Fruit fly (Drosophila melanogaster) whole organism, embryonic: ENCODE results near the gene Sox102F.
A peak's percentile ranks its signal among the peaks of the same experiment; 100 is the strongest.

Experiments used
- BEAF-32 ChIP-seq: fragments of 200-800 bp; sonication (Bioruptor generic); optimal IDR thresholded peaks from 3 replicates; lab custom pipeline; 2017; ENCODE audit warnings: missing biosample characterization, missing genetic modification characterization, mild to moderate bottlenecking, moderate library complexity, missing genetic modification reagents
- BtbVII ChIP-seq: fragments of 200-800 bp; sonication (Bioruptor generic); optimal IDR thresholded peaks from 3 replicates; lab custom pipeline; 2017; ENCODE audit warnings: missing biosample characterization, mild to moderate bottlenecking, missing genetic modification characterization
- C15 ChIP-seq: fragments of 200-800 bp; sonication (Bioruptor generic); IDR thresholded peaks from 3 replicates; pipeline ENCODE4 v1.3.6; 2022; ENCODE audit warnings: missing biosample characterization, missing genetic modification characterization
- CG1024 ChIP-seq: fragments of 200-800 bp; sonication (Bioruptor generic); IDR thresholded peaks from 2 replicates; pipeline ENCODE4 v1.3.6; 2022; ENCODE audit warnings: missing biosample characterization, missing genetic modification characterization
- CG11696 ChIP-seq: fragments of 200-800 bp; sonication (Bioruptor generic); IDR thresholded peaks from 2 replicates; pipeline ENCODE4 v1.3.6; 2022; ENCODE audit warnings: missing biosample characterization, missing genetic modification characterization
- CG12659 ChIP-seq: fragments of 200-800 bp; sonication (Bioruptor generic); optimal IDR thresholded peaks from 3 replicates; lab custom pipeline; 2017; ENCODE audit warnings: mild to moderate bottlenecking, missing biosample characterization, missing genetic modification reagents, missing genetic modification characterization
- CG17802 ChIP-seq: fragments of 200-800 bp; sonication (Bioruptor generic); optimal IDR thresholded peaks from 2 replicates; lab custom pipeline; 2018; ENCODE audit warnings: missing biosample characterization, mild to moderate bottlenecking, missing genetic modification characterization, moderate library complexity
- CG17829 ChIP-seq: fragments of 200-800 bp; optimal IDR thresholded peaks from 2 replicates; lab custom pipeline; 2019; ENCODE audit warnings: missing biosample characterization, mild to moderate bottlenecking, missing genetic modification characterization, moderate library complexity
- CG18476 ChIP-seq: fragments of 200-800 bp; sonication (Bioruptor generic); optimal IDR thresholded peaks from 2 replicates; lab custom pipeline; 2016; ENCODE audit warnings: missing biosample characterization, mild to moderate bottlenecking, missing genetic modification characterization
- CG18764 ChIP-seq: fragments of 200-800 bp; sonication (Bioruptor generic); optimal IDR thresholded peaks from 3 replicates; lab custom pipeline; 2016; ENCODE audit warnings: missing biosample characterization, missing genetic modification characterization
- CG2889 ChIP-seq: fragments of 200-800 bp; sonication (Bioruptor generic); IDR thresholded peaks from 3 replicates; pipeline ENCODE4 v1.3.6; 2022; ENCODE audit warnings: missing biosample characterization, missing genetic modification characterization
- CG3163 ChIP-seq: fragments of 200-800 bp; sonication (Bioruptor generic); optimal IDR thresholded peaks from 3 replicates; lab custom pipeline; 2016; ENCODE audit warnings: missing biosample characterization, missing genetic modification characterization
- CG4328 ChIP-seq: fragments of 200-800 bp; sonication (Bioruptor generic); optimal IDR thresholded peaks from 3 replicates; lab custom pipeline; 2017; ENCODE audit warnings: missing biosample characterization, missing genetic modification reagents, missing genetic modification characterization
- CG5953 ChIP-seq: fragments of 200-800 bp; sonication (Bioruptor generic); IDR thresholded peaks from 2 replicates; pipeline ENCODE4 v1.3.6; 2022; ENCODE audit warnings: missing biosample characterization, missing genetic modification characterization
- CG6791 ChIP-seq: fragments of 200-800 bp; sonication (Bioruptor generic); IDR thresholded peaks from 3 replicates; pipeline ENCODE4 v1.3.6; 2022; ENCODE audit warnings: missing biosample characterization, missing genetic modification characterization; ENCODE audit not compliant: partially characterized antibody
- CG9727 ChIP-seq: fragments of 200-800 bp; sonication (Bioruptor generic); optimal IDR thresholded peaks from 3 replicates; lab custom pipeline; 2017; ENCODE audit warnings: missing biosample characterization, mild to moderate bottlenecking, missing genetic modification characterization
- D19B ChIP-seq: fragments of 200-800 bp; sonication (Bioruptor generic); optimal IDR thresholded peaks from 2 replicates; lab custom pipeline; 2017; ENCODE audit warnings: missing biosample characterization, mild to moderate bottlenecking, missing genetic modification characterization
- Doc3 ChIP-seq: fragments of 200-800 bp; sonication (Bioruptor generic); IDR thresholded peaks from 3 replicates; pipeline ENCODE4 v1.3.6; 2022; ENCODE audit warnings: missing biosample characterization, missing genetic modification characterization; ENCODE audit not compliant: partially characterized antibody
- Dp ChIP-seq: fragments of 200-800 bp; sonication (Bioruptor generic); optimal IDR thresholded peaks from 2 replicates; lab custom pipeline; 2018; ENCODE audit warnings: missing biosample characterization, mild to moderate bottlenecking, missing genetic modification characterization, moderate library complexity
- MESR4 ChIP-seq: fragments of 200-800 bp; sonication (Bioruptor generic); optimal IDR thresholded peaks from 2 replicates; lab custom pipeline; 2018; ENCODE audit warnings: missing biosample characterization, mild to moderate bottlenecking, missing genetic modification characterization, moderate library complexity
- Max ChIP-seq: fragments of 200-800 bp; sonication (Bioruptor generic); optimal IDR thresholded peaks from 2 replicates; lab custom pipeline; 2016; ENCODE audit warnings: missing biosample characterization, mild to moderate bottlenecking, missing genetic modification characterization
- NC2β ChIP-seq: fragments of 200-800 bp; sonication (Bioruptor generic); optimal IDR thresholded peaks from 2 replicates; lab custom pipeline; 2016; ENCODE audit warnings: missing biosample characterization, missing genetic modification characterization
- Oaz ChIP-seq: fragments of 200-800 bp; sonication (Bioruptor generic); IDR thresholded peaks from 2 replicates; pipeline ENCODE4 v1.3.6; 2022; ENCODE audit warnings: missing biosample characterization, missing genetic modification characterization
- Stat92E ChIP-seq, 3 experiments: fragments of >200 bp in 2 of 3; fragments of 200-800 bp in 1 of 3; sonication (Bioruptor generic) in 1 of 3; optimal IDR thresholded peaks; 2 replicates each; lab custom pipeline; 2017 to 2019; ENCODE audit warnings: missing biosample characterization in 3 of 3, missing genetic modification characterization in 3 of 3, mild to moderate bottlenecking in 1 of 3, moderate library complexity in 1 of 3
- al ChIP-seq: fragments of 200-800 bp; sonication (Bioruptor generic); IDR thresholded peaks from 2 replicates; pipeline ENCODE4 v1.3.6; 2022; ENCODE audit warnings: missing biosample characterization, missing genetic modification characterization
- ato ChIP-seq: fragments of 200-800 bp; sonication (Bioruptor generic); IDR thresholded peaks from 2 replicates; pipeline ENCODE4 v1.3.6; 2022; ENCODE audit warnings: missing biosample characterization, missing genetic modification characterization; ENCODE audit not compliant: partially characterized antibody
- bigmax ChIP-seq: fragments of 200-800 bp; sonication (Bioruptor generic); optimal IDR thresholded peaks from 2 replicates; lab custom pipeline; 2018; ENCODE audit warnings: missing biosample characterization, mild to moderate bottlenecking, missing genetic modification characterization
- ci ChIP-seq: fragments of 200-800 bp; sonication (Bioruptor generic); IDR thresholded peaks from 3 replicates; pipeline ENCODE4 v1.3.6; 2022; ENCODE audit warnings: missing biosample characterization, missing genetic modification characterization
- dan ChIP-seq: fragments of 200-800 bp; sonication (Bioruptor generic); IDR thresholded peaks from 2 replicates; pipeline ENCODE4 v1.3.6; 2022; ENCODE audit warnings: missing biosample characterization, missing genetic modification characterization
- danr ChIP-seq: fragments of 200-800 bp; sonication (Bioruptor generic); IDR thresholded peaks from 2 replicates; pipeline ENCODE4 v1.3.6; 2022; ENCODE audit warnings: missing biosample characterization, missing genetic modification characterization
- eve ChIP-seq, 2 experiments: fragments of >200 bp; optimal IDR thresholded peaks; 2 replicates each; lab custom pipeline; 2017; ENCODE audit warnings: missing biosample characterization in 2 of 2, missing genetic modification characterization in 2 of 2
- ewg ChIP-seq: fragments of 200-800 bp; sonication (Bioruptor generic); optimal IDR thresholded peaks from 3 replicates; lab custom pipeline; 2017; ENCODE audit warnings: mild to moderate bottlenecking, missing biosample characterization, missing genetic modification reagents, missing genetic modification characterization
- exex ChIP-seq: fragments of 200-800 bp; sonication (Bioruptor generic); optimal IDR thresholded peaks from 4 replicates; lab custom pipeline; 2018; ENCODE audit warnings: missing biosample characterization, mild to moderate bottlenecking, missing genetic modification characterization, moderate library complexity
- fd64A ChIP-seq: fragments of 200-800 bp; sonication (Bioruptor generic); optimal IDR thresholded peaks from 3 replicates; lab custom pipeline; 2018; ENCODE audit warnings: missing biosample characterization, mild to moderate bottlenecking, missing genetic modification characterization
- ftz-f1 ChIP-seq: fragments of 200-800 bp; sonication (Bioruptor generic); optimal IDR thresholded peaks from 2 replicates; lab custom pipeline; 2016; ENCODE audit warnings: missing biosample characterization, missing genetic modification characterization
- h ChIP-seq: fragments of >200 bp; optimal IDR thresholded peaks from 2 replicates; lab custom pipeline; 2017
- hkb ChIP-seq, 2 experiments: fragments of 200-800 bp in 1 of 2; fragments of >200 bp in 1 of 2; sonication (Bioruptor generic) in 1 of 2; IDR thresholded peaks in 1 of 2; optimal IDR thresholded peaks in 1 of 2; 2 replicates each; pipeline versions ENCODE4 v1.3.6 to Lab custom; 2017 to 2022; ENCODE audit warnings: missing biosample characterization in 1 of 2, missing genetic modification characterization in 1 of 2
- ken ChIP-seq: fragments of 200-800 bp; sonication (Bioruptor generic); IDR thresholded peaks from 3 replicates; pipeline ENCODE4 v1.3.6; 2022; ENCODE audit warnings: missing biosample characterization, missing genetic modification characterization
- lov ChIP-seq, 2 experiments: fragments of 200-800 bp in 1 of 2; fragments of >200 bp in 1 of 2; sonication (Bioruptor generic) in 1 of 2; IDR thresholded peaks in 1 of 2; optimal IDR thresholded peaks in 1 of 2; 2 replicates in 1 of 2; 3 replicates in 1 of 2; pipeline versions ENCODE4 v1.3.6 to Lab custom; 2017 to 2022; ENCODE audit warnings: missing biosample characterization in 1 of 2, missing genetic modification characterization in 1 of 2
- org-1 ChIP-seq: fragments of 200-800 bp; sonication (Bioruptor generic); optimal IDR thresholded peaks from 2 replicates; lab custom pipeline; 2017; ENCODE audit warnings: missing biosample characterization, missing genetic modification characterization
- phol ChIP-seq: fragments of 200-800 bp; sonication (Bioruptor generic); optimal IDR thresholded peaks from 3 replicates; lab custom pipeline; 2018; ENCODE audit warnings: missing biosample characterization, mild to moderate bottlenecking, missing genetic modification characterization, moderate library complexity
- pzg ChIP-seq: fragments of 200-800 bp; sonication (Bioruptor generic); optimal IDR thresholded peaks from 3 replicates; lab custom pipeline; 2018; ENCODE audit warnings: missing biosample characterization, mild to moderate bottlenecking, missing genetic modification characterization, moderate library complexity
- tio ChIP-seq: fragments of 200-800 bp; sonication (Bioruptor generic); optimal IDR thresholded peaks from 2 replicates; lab custom pipeline; 2017; ENCODE audit warnings: missing biosample characterization, missing genetic modification characterization, inconsistent platforms
- tll ChIP-seq, 2 experiments: fragments of 200-800 bp in 1 of 2; fragments of >200 bp in 1 of 2; sonication (Bioruptor generic) in 1 of 2; optimal IDR thresholded peaks; 2 replicates each; lab custom pipeline; 2017 to 2019; ENCODE audit warnings: missing biosample characterization in 2 of 2, missing genetic modification characterization in 2 of 2, mild to moderate bottlenecking in 1 of 2, moderate library complexity in 1 of 2
- vfl ChIP-seq: fragments of 200-800 bp; sonication (Bioruptor generic); optimal IDR thresholded peaks from 2 replicates; lab custom pipeline; 2016; ENCODE audit warnings: missing biosample characterization, missing genetic modification characterization
- wdn ChIP-seq: fragments of 200-800 bp; sonication (Bioruptor generic); IDR thresholded peaks from 2 replicates; pipeline ENCODE4 v1.3.6; 2022; ENCODE audit warnings: missing biosample characterization, missing genetic modification characterization
- zen ChIP-seq: fragments of 200-800 bp; sonication (Bioruptor generic); optimal IDR thresholded peaks from 3 replicates; lab custom pipeline; 2018; ENCODE audit warnings: missing biosample characterization, mild to moderate bottlenecking, missing genetic modification characterization, moderate library complexity

Sox102F gene

DNA sequence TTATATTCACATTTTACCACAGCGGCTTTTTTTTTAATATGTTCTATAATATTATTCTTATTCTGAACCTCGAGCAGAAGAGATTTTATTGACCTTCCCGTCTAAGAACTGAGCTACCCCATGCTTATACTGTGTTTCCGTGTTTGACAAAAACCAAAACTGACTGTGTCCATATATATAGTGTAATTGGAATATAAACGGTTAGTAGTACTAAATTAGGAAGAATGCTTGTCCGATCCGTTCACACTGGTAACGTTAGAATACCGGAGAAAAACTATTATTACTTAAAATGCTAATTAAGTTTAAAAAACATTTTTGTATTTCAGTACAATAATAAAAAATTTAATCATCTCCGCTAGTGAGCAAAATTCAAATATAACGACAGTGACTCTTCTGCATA, 45.8 kb downstream of the Sox102F start (continued):
- TF ChIP-seq BEAF-32 (GFP tag; lab: Kevin White, UChicago) (peak; percentile 42), CG17802 (tag; lab: Kevin White, UChicago) (peak; percentile 98), CG1024 (GFP tag; lab: Robert Waterston, UW) (peak; percentile 97)

- TF ChIP-seq eve (GFP tag; optimal IDR thresholded peaks at IDR 0.05; lab: Kevin White, UChicago) = no peak
- TF ChIP-seq wdn (GFP tag; lab: Robert Waterston, UW) = no peak
- TF ChIP-seq Dp = no peak
- TF ChIP-seq CG18764 (GFP tag; lab: Kevin White, UChicago) = no peak
- peak in 1 of 2 experiments; percentile 96 for TF ChIP-seq tll (GFP tag; optimal IDR thresholded peaks at IDR 0.05; lab: Kevin White, UChicago)
- TF ChIP-seq ci = no peak
- no peak for TF ChIP-seq dan (GFP tag; lab: Robert Waterston, UW)
- no peak for TF ChIP-seq ewg (GFP tag; lab: Kevin White, UChicago)
- TF ChIP-seq fd64A (GFP tag; lab: Kevin White, UChicago) = no peak
- TF ChIP-seq Oaz (GFP tag; lab: Robert Waterston, UW) = no peak
- TF ChIP-seq ftz-f1 = no peak
- TF ChIP-seq CG1024 (GFP tag; lab: Robert Waterston, UW) = peak; percentile 96
- no peak for TF ChIP-seq al (GFP tag; lab: Robert Waterston, UW)
- TF ChIP-seq CG11696 (GFP tag; lab: Robert Waterston, UW) = no peak
- no peak for TF ChIP-seq vfl (GFP tag; lab: Kevin White, UChicago)
- peak in 1 of 3 experiments; percentile 30 for TF ChIP-seq Stat92E (GFP tag; optimal IDR thresholded peaks at IDR 0.05; lab: Kevin White, UChicago)
- peak; percentile 7 for TF ChIP-seq Max
- no peak for TF ChIP-seq ken
- no peak for TF ChIP-seq CG18476 (GFP tag; lab: Kevin White, UChicago)
- peak; percentile 98 for TF ChIP-seq MESR4 (GFP tag; lab: Kevin White, UChicago)
- TF ChIP-seq pzg (GFP tag; lab: Kevin White, UChicago) = peak; percentile 44
- no peak for TF ChIP-seq CG3163 (GFP tag; lab: Kevin White, UChicago)
- peak; percentile 84 for TF ChIP-seq CG12659 (GFP tag; lab: Kevin White, UChicago)
- no peak for TF ChIP-seq org-1 (GFP tag; lab: Kevin White, UChicago)
- TF ChIP-seq CG2889 (GFP tag; lab: Robert Waterston, UW) = no peak
- TF ChIP-seq danr = no peak
- TF ChIP-seq CG9727 (GFP tag; lab: Kevin White, UChicago) = no peak
- no peak for TF ChIP-seq CG5953 (GFP tag; lab: Robert Waterston, UW)
- TF ChIP-seq phol (tag; lab: Kevin White, UChicago) = peak; percentile 94
- no peak for TF ChIP-seq lov (optimal IDR thresholded peaks at IDR 0.05; lab: Kevin White, UChicago)
- TF ChIP-seq lov (GFP tag; IDR thresholded peaks at IDR 0.05; lab: Robert Waterston, UW) = no peak
- no peak for TF ChIP-seq C15
- 0 out of 2 replicates have a peak, but pooled peaks have one; percentile 36 for TF ChIP-seq ato (GFP tag; lab: Robert Waterston, UW)
- TF ChIP-seq CG6791 (GFP tag; lab: Robert Waterston, UW) = no peak
- TF ChIP-seq CG4328 (GFP tag; lab: Kevin White, UChicago) = no peak
- no peak for TF ChIP-seq tio (GFP tag; lab: Kevin White, UChicago)
- TF ChIP-seq BtbVII (GFP tag; lab: Kevin White, UChicago) = no peak
- 0 out of 3 replicates have a peak, but pooled peaks have one; percentile 35 for TF ChIP-seq Doc3
- no peak for TF ChIP-seq exex (tag; lab: Kevin White, UChicago)
- TF ChIP-seq h (lab: Kevin White, UChicago) = no peak
- no peak for TF ChIP-seq CG17829 (tag; lab: Kevin White, UChicago)
- peak; percentile 3 for TF ChIP-seq zen (tag; lab: Kevin White, UChicago)
- TF ChIP-seq bigmax = no peak
- TF ChIP-seq hkb (optimal IDR thresholded peaks at IDR 0.05; lab: Kevin White, UChicago) = no peak
- TF ChIP-seq hkb (GFP tag; IDR thresholded peaks at IDR 0.05; lab: Robert Waterston, UW) = no peak
- TF ChIP-seq D19B = no peak
- TF ChIP-seq NC2β = peak; percentile 9
Measured at dm6 chr4:787389-787822, 46.8 kb downstream of the Sox102F start.
